Worm (Caenorhabditis elegans) whole organism, L4 larva: ENCODE results near the gene K01D12.5.
A peak's percentile ranks its signal among the peaks of the same experiment; 100 is the strongest.

Experiments used
- F49E8.2 ChIP-seq: sonication (generic microtip); optimal IDR thresholded peaks from 2 replicates; lab custom pipeline; 2016; ENCODE audit warnings: missing compliant biosample characterization, mild to moderate bottlenecking, missing genetic modification characterization, borderline replicate concordance
- R02D3.7 ChIP-seq: fragments of 150-350 bp; sonication (generic microtip); optimal IDR thresholded peaks from 3 replicates; lab custom pipeline; 2014; ENCODE audit warnings: missing biosample characterization, missing genetic modification characterization
- aly-2 ChIP-seq: sonication (generic microtip); optimal IDR thresholded peaks from 2 replicates; lab custom pipeline; 2018; ENCODE audit warnings: missing biosample characterization, missing genetic modification characterization
- ceh-44 ChIP-seq: fragments of 200-800 bp; sonication (Bioruptor generic); IDR thresholded peaks from 2 replicates; pipeline ENCODE4 v1.3.6; 2022; ENCODE audit warnings: missing genetic modification reagents, missing genetic modification characterization, missing compliant biosample characterization
- cey-2 ChIP-seq: sonication (generic microtip); optimal IDR thresholded peaks from 3 replicates; lab custom pipeline; 2017; ENCODE audit warnings: missing genetic modification characterization, mild to moderate bottlenecking, missing compliant biosample characterization, antibody characterized with exemption, borderline replicate concordance; ENCODE audit not compliant: insufficient read depth
- daf-12 ChIP-seq: fragments of 150-350 bp; optimal IDR thresholded peaks from 2 replicates; lab custom pipeline; 2014; ENCODE audit warnings: missing biosample characterization, missing genetic modification reagents, missing genetic modification characterization
- daf-16 ChIP-seq, 3 experiments: sonication (generic microtip); optimal IDR thresholded peaks; 2 replicates each; lab custom pipeline; 2016 to 2017; ENCODE audit warnings: missing genetic modification characterization in 3 of 3, missing genetic modification reagents in 3 of 3, mild to moderate bottlenecking in 2 of 3, missing compliant biosample characterization in 2 of 3, missing biosample characterization in 1 of 3, moderate library complexity in 1 of 3
- daf-8 ChIP-seq: fragments of 200-800 bp; sonication (Bioruptor generic); IDR thresholded peaks from 2 replicates; pipeline ENCODE4 v1.3.6; 2022; ENCODE audit warnings: missing genetic modification characterization, missing compliant biosample characterization
- dmd-9 ChIP-seq: fragments of 200-800 bp; sonication (Bioruptor generic); IDR thresholded peaks from 2 replicates; pipeline ENCODE4 v1.3.6; 2022; ENCODE audit warnings: missing genetic modification reagents, missing genetic modification characterization, missing compliant biosample characterization
- dpl-1 ChIP-seq: fragments of 150-350 bp; optimal IDR thresholded peaks from 2 replicates; lab custom pipeline; 2014; ENCODE audit warnings: missing biosample characterization, missing genetic modification reagents, missing genetic modification characterization
- egl-43 ChIP-seq: fragments of 200-800 bp; sonication (Bioruptor generic); IDR thresholded peaks from 2 replicates; pipeline ENCODE4 v1.3.6; 2022; ENCODE audit warnings: missing genetic modification reagents, missing genetic modification characterization, missing compliant biosample characterization
- hlh-11 ChIP-seq: fragments of 200-800 bp; sonication (Bioruptor generic); optimal IDR thresholded peaks from 2 replicates; lab custom pipeline; 2018; ENCODE audit warnings: mild to moderate bottlenecking, missing genetic modification characterization, missing compliant biosample characterization
- lin-39 ChIP-seq: fragments of 150-350 bp; optimal IDR thresholded peaks from 2 replicates; lab custom pipeline; 2014; ENCODE audit warnings: missing biosample characterization, missing genetic modification reagents, missing genetic modification characterization
- madf-9 ChIP-seq: fragments of 200-800 bp; sonication (Bioruptor generic); conservative IDR thresholded peaks from 2 replicates; pipeline ENCODE4 v1.3.6; 2022; ENCODE audit warnings: missing genetic modification reagents, missing genetic modification characterization, missing compliant biosample characterization
- mdl-1 ChIP-seq, 2 experiments: fragments of 150-350 bp in 1 of 2; sonication (generic microtip) in 1 of 2; optimal IDR thresholded peaks; 2 replicates each; lab custom pipeline; 2014 to 2017; ENCODE audit warnings: missing biosample characterization in 2 of 2, missing genetic modification characterization in 2 of 2
- mdt-29 ChIP-seq: fragments of 200-800 bp; sonication (Bioruptor generic); IDR thresholded peaks from 2 replicates; pipeline ENCODE4 v1.3.6; 2022; ENCODE audit warnings: missing genetic modification reagents, missing genetic modification characterization, missing compliant biosample characterization
- mes-2 ChIP-seq: sonication (generic microtip); optimal IDR thresholded peaks from 2 replicates; lab custom pipeline; 2016; ENCODE audit warnings: missing genotype, mild to moderate bottlenecking, missing genetic modification characterization, missing compliant biosample characterization; ENCODE audit not compliant: poor library complexity, severe bottlenecking
- mxl-2 ChIP-seq: fragments of 200-800 bp; sonication (Bioruptor generic); conservative IDR thresholded peaks from 2 replicates; pipeline ENCODE4 v1.3.6; 2022; ENCODE audit warnings: missing genetic modification reagents, missing genetic modification characterization, missing compliant biosample characterization
- nhr-11 ChIP-seq: fragments of 150-350 bp; optimal IDR thresholded peaks from 2 replicates; lab custom pipeline; 2014; ENCODE audit warnings: missing biosample characterization, missing genetic modification characterization
- nhr-111 ChIP-seq: fragments of 200-800 bp; sonication (Bioruptor generic); optimal IDR thresholded peaks from 2 replicates; lab custom pipeline; 2018; ENCODE audit warnings: mild to moderate bottlenecking, missing genetic modification characterization, missing compliant biosample characterization
- nhr-41 ChIP-seq: fragments of 200-800 bp; sonication (Bioruptor generic); IDR thresholded peaks from 2 replicates; pipeline ENCODE4 v1.3.6; 2022; ENCODE audit warnings: missing genetic modification reagents, missing genetic modification characterization, missing compliant biosample characterization
- nhr-48 ChIP-seq: sonication (generic microtip); optimal IDR thresholded peaks from 2 replicates; lab custom pipeline; 2016; ENCODE audit warnings: mild to moderate bottlenecking, missing genetic modification characterization, missing compliant biosample characterization
- nhr-77 ChIP-seq: fragments of 150-350 bp; optimal IDR thresholded peaks from 2 replicates; lab custom pipeline; 2014; ENCODE audit warnings: missing biosample characterization, missing genetic modification characterization
- pqm-1 ChIP-seq: sonication (generic microtip); optimal IDR thresholded peaks from 2 replicates; lab custom pipeline; 2017; ENCODE audit warnings: missing biosample characterization, missing genetic modification characterization
- saeg-2 ChIP-seq: fragments of 200-800 bp; sonication (Bioruptor generic); IDR thresholded peaks from 2 replicates; pipeline ENCODE4 v1.3.6; 2022; ENCODE audit warnings: missing genetic modification reagents, missing genetic modification characterization, missing compliant biosample characterization
- tra-1 ChIP-seq: fragments of 200-800 bp; sonication (Bioruptor generic); IDR thresholded peaks from 2 replicates; pipeline ENCODE4 v1.3.6; 2022; ENCODE audit warnings: missing genetic modification reagents, missing genetic modification characterization, missing compliant biosample characterization
- zag-1 ChIP-seq: fragments of 150-350 bp; optimal IDR thresholded peaks from 2 replicates; lab custom pipeline; 2014; ENCODE audit warnings: missing biosample characterization, missing genetic modification characterization
- zfp-3 ChIP-seq: fragments of 200-800 bp; sonication (Bioruptor generic); conservative IDR thresholded peaks from 2 replicates; pipeline ENCODE4 v1.3.6; 2022; ENCODE audit warnings: missing genetic modification reagents, missing genetic modification characterization, missing compliant biosample characterization
- ztf-7 ChIP-seq: fragments of 150-350 bp; optimal IDR thresholded peaks from 2 replicates; lab custom pipeline; 2014; ENCODE audit warnings: missing biosample characterization, missing genetic modification characterization

Gene K01D12.5

DNA sequence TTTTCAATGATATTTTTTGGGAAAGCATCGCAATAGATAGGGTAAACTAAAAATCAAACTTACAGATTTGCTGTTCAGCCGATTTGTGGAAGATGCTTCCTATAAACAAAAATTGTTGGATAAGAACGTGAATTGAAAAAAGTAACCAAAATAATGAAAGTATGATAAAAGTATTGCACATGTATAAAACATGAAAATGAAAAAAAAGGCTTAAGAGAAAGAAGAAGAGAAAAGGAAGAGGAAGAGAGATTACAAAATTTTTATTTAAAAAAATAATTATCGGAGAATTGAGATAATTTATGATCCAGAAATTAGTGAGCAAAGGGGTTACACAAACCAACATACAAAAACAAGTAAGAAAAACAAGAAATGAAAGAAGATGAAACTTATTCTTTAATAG lies 43.8 kb downstream of the K01D12.5 start, which contains the start of gene pals-37:
TSS of gene pals-37 (minus strand) at position 101 of the 400 bp plus-strand sequence.
- TF ChIP-seq mxl-2 (GFP tag; lab: Robert Waterston, UW) = no peak
- no peak for TF ChIP-seq zfp-3 (GFP tag; lab: Robert Waterston, UW)
- TF ChIP-seq lin-39 = no peak
- TF ChIP-seq mdt-29 (GFP tag; lab: Robert Waterston, UW) = no peak
- TF ChIP-seq nhr-41 (GFP tag; lab: Robert Waterston, UW) = no peak
- TF ChIP-seq hlh-11 = no peak
- no peak for TF ChIP-seq tra-1 (GFP tag; lab: Robert Waterston, UW)
- TF ChIP-seq ceh-44 (GFP tag; lab: Robert Waterston, UW) = no peak
- no peak for TF ChIP-seq ztf-7
- TF ChIP-seq madf-9 = no peak
- TF ChIP-seq dpl-1 (GFP tag; lab: Kevin White, UChicago) = no peak
- TF ChIP-seq daf-8 (GFP tag; lab: Robert Waterston, UW) = no peak
- no peak for TF ChIP-seq nhr-77 (tag; lab: Kevin White, UChicago)
- no peak for TF ChIP-seq F49E8.2 (tag; lab: Kevin White, UChicago)
- no peak for TF ChIP-seq R02D3.7 (tag; lab: Kevin White, UChicago)
- TF ChIP-seq zag-1 = no peak
- no peak for TF ChIP-seq saeg-2 (GFP tag; lab: Robert Waterston, UW)

- TF ChIP-seq nhr-11 (no peak), daf-16 (GFP tag; optimal IDR thresholded peaks at IDR 0.05; lab: Kevin White, UChicago) (no peak), daf-16 (tag; optimal IDR thresholded peaks at IDR 0.05; lab: Kevin White, UChicago) (peak; percentile 64), pqm-1 (tag; lab: Kevin White, UChicago) (peak; percentile 21)
- TF ChIP-seq, all 104 proteins: peak for 2
Observed at ce11 chrV:12443754-12444153, 46.1 kb downstream of the K01D12.5 start, which contains the start of gene pals-39. Gene pals-39 (minus strand): TSS chrV:12443854.

- TF ChIP-seq pqm-1 (tag; lab: Kevin White, UChicago) = no peak
- no peak for TF ChIP-seq mdt-29 (GFP tag; lab: Robert Waterston, UW)
- TF ChIP-seq nhr-111 (GFP tag; lab: Kevin White, UChicago) = no peak
- no peak for TF ChIP-seq mes-2 (tag; lab: Kevin White, UChicago)
- no peak for TF ChIP-seq dmd-9 (GFP tag; lab: Robert Waterston, UW)
- no peak for TF ChIP-seq cey-2 (tag; lab: Kevin White, UChicago)
- no peak for TF ChIP-seq F49E8.2 (tag; lab: Kevin White, UChicago)
- no peak for TF ChIP-seq ceh-44 (GFP tag; lab: Robert Waterston, UW)
- TF ChIP-seq nhr-77 (tag; lab: Kevin White, UChicago) = no peak
- TF ChIP-seq nhr-48 (tag; lab: Kevin White, UChicago) = no peak
- no peak for TF ChIP-seq mdl-1 (tag; optimal IDR thresholded peaks at IDR 0.05; lab: Kevin White, UChicago)
- TF ChIP-seq egl-43 (GFP tag; lab: Robert Waterston, UW) = no peak
- no peak for TF ChIP-seq daf-12 (tag; lab: Kevin White, UChicago)
- TF ChIP-seq aly-2 (tag; lab: Kevin White, UChicago) = no peak
- TF ChIP-seq tra-1 (GFP tag; lab: Robert Waterston, UW) = no peak
Observed at ce11 chrV:12446895-12447294, 49.2 kb downstream of the K01D12.5 start, which contains the start of the genes pals-38 and C54D10.9. Gene pals-38 (minus strand): TSS chrV:12446995. Gene C54D10.9 (plus strand): TSS chrV:12447153.
